Worm (Caenorhabditis elegans) whole organism, L1 larva: Measurements from ENCODE around the gene Y69E1A.8.

Experiments
- C04F5.9 ChIP-seq: sonication (generic microtip); optimal IDR thresholded peaks from 2 replicates; lab custom pipeline; 2016; ENCODE audit warnings: missing genetic modification characterization, missing compliant biosample characterization
- C34B4.2 ChIP-seq: sonication (generic microtip); optimal IDR thresholded peaks from 2 replicates; lab custom pipeline; 2017; ENCODE audit warnings: mild to moderate bottlenecking, missing genetic modification characterization, missing compliant biosample characterization
- F16B12.6 ChIP-seq: fragments of 150-350 bp; optimal IDR thresholded peaks from 2 replicates; lab custom pipeline; 2014; ENCODE audit warnings: missing biosample characterization, missing genetic modification characterization
- Y116A8C.19 ChIP-seq: sonication (generic microtip); optimal IDR thresholded peaks from 2 replicates; lab custom pipeline; 2016; ENCODE audit warnings: missing compliant biosample characterization, missing genetic modification characterization, borderline replicate concordance
- aha-1 ChIP-seq: fragments of 150-350 bp; optimal IDR thresholded peaks from 2 replicates; lab custom pipeline; 2014; ENCODE audit warnings: missing biosample characterization, missing genetic modification characterization
- blmp-1 ChIP-seq: fragments of 150-350 bp; optimal IDR thresholded peaks from 2 replicates; lab custom pipeline; 2014; ENCODE audit warnings: missing biosample characterization, missing genetic modification characterization
- ceh-8 ChIP-seq: fragments of 200-800 bp; sonication (Bioruptor generic); optimal IDR thresholded peaks from 2 replicates; lab custom pipeline; 2018; ENCODE audit warnings: mild to moderate bottlenecking, missing genetic modification characterization, moderate library complexity, missing compliant biosample characterization
- ceh-88 ChIP-seq: fragments of 200-800 bp; sonication (Bioruptor generic); IDR thresholded peaks from 2 replicates; pipeline ENCODE4 v1.3.6; 2022; ENCODE audit warnings: missing genetic modification characterization, missing compliant biosample characterization
- ceh-90 ChIP-seq: sonication (generic microtip); optimal IDR thresholded peaks from 2 replicates; lab custom pipeline; 2016; ENCODE audit warnings: missing genetic modification characterization, missing compliant biosample characterization
- ces-1 ChIP-seq: fragments of 150-350 bp; optimal IDR thresholded peaks from 2 replicates; lab custom pipeline; 2014; ENCODE audit warnings: missing biosample characterization, missing genetic modification reagents, missing genetic modification characterization
- dpl-1 ChIP-seq, 3 experiments: fragments of 150-350 bp in 2 of 3; sonication (generic microtip) in 1 of 3; optimal IDR thresholded peaks; 2 replicates each; lab custom pipeline; 2014 to 2017; ENCODE audit warnings: missing biosample characterization in 3 of 3, missing genetic modification characterization in 3 of 3, missing genetic modification reagents in 3 of 3
- efl-1 ChIP-seq, 4 experiments: fragments of 150-350 bp; optimal IDR thresholded peaks in 3 of 4; peaks in 1 of 4; 1 replicate in 1 of 4; 2 replicates in 3 of 4; lab custom pipeline; 2014; ENCODE audit warnings: missing biosample characterization in 2 of 4, missing genetic modification characterization in 2 of 4, missing genetic modification reagents in 2 of 4
- egl-13 ChIP-seq: sonication (generic microtip); optimal IDR thresholded peaks from 2 replicates; lab custom pipeline; 2016; ENCODE audit warnings: missing genotype, missing genetic modification reagents, missing genetic modification characterization, missing compliant biosample characterization
- elt-2 ChIP-seq: sonication (generic microtip); optimal IDR thresholded peaks from 2 replicates; lab custom pipeline; 2016; ENCODE audit warnings: missing genetic modification characterization, mild to moderate bottlenecking, inconsistent platforms, missing compliant biosample characterization, missing genetic modification reagents
- elt-3 ChIP-seq, 6 experiments: fragments of 150-350 bp in 1 of 6; sonication (generic microtip); optimal IDR thresholded peaks; 2 replicates each; lab custom pipeline; 2017 to 2018; ENCODE audit warnings: missing biosample characterization in 6 of 6, missing genetic modification characterization in 6 of 6, inconsistent platforms in 1 of 6
- fkh-8 ChIP-seq: sonication (generic microtip); optimal IDR thresholded peaks from 2 replicates; lab custom pipeline; 2016; ENCODE audit warnings: mild to moderate bottlenecking, missing genetic modification characterization, missing compliant biosample characterization
- hlh-17 ChIP-seq: fragments of 200-800 bp; sonication (Bioruptor generic); optimal IDR thresholded peaks from 2 replicates; lab custom pipeline; 2018; ENCODE audit warnings: missing genetic modification characterization, mild to moderate bottlenecking, missing compliant biosample characterization, moderate library complexity, borderline replicate concordance
- hlh-4 ChIP-seq: sonication (generic microtip); optimal IDR thresholded peaks from 2 replicates; lab custom pipeline; 2016; ENCODE audit warnings: mild to moderate bottlenecking, missing genetic modification characterization, missing compliant biosample characterization
- hpl-2 ChIP-seq: fragments of 150-350 bp; optimal IDR thresholded peaks from 2 replicates; lab custom pipeline; 2014; ENCODE audit warnings: missing biosample characterization, missing genetic modification reagents, missing genetic modification characterization
- isw-1 ChIP-seq: fragments of 200-800 bp; sonication (Bioruptor generic); IDR thresholded peaks from 2 replicates; pipeline ENCODE4 v1.3.6; 2022; ENCODE audit warnings: missing genetic modification characterization, missing compliant biosample characterization
- jun-1 ChIP-seq: fragments of 150-350 bp; optimal IDR thresholded peaks from 2 replicates; lab custom pipeline; 2014; ENCODE audit warnings: missing biosample characterization, missing genetic modification reagents, missing genetic modification characterization
- lin-15B ChIP-seq: fragments of 150-350 bp; sonication (generic microtip); optimal IDR thresholded peaks from 3 replicates; lab custom pipeline; 2014; ENCODE audit warnings: missing biosample characterization, missing genetic modification characterization
- lin-39 ChIP-seq: fragments of 150-350 bp; optimal IDR thresholded peaks from 2 replicates; lab custom pipeline; 2014; ENCODE audit warnings: missing biosample characterization, missing genetic modification reagents, missing genetic modification characterization
- mab-9 ChIP-seq: fragments of 200-800 bp; sonication (Bioruptor generic); IDR thresholded peaks from 2 replicates; pipeline ENCODE4 v1.3.6; 2022; ENCODE audit warnings: missing genetic modification reagents, missing genetic modification characterization, missing compliant biosample characterization
- mdl-1 ChIP-seq, 2 experiments: fragments of 150-350 bp; optimal IDR thresholded peaks; 2 replicates each; lab custom pipeline; 2014 to 2017; ENCODE audit warnings: missing biosample characterization in 2 of 2, missing genetic modification characterization in 2 of 2, inconsistent platforms in 1 of 2
- mef-2 ChIP-seq: fragments of 150-350 bp; optimal IDR thresholded peaks from 2 replicates; lab custom pipeline; 2014; ENCODE audit warnings: missing biosample characterization, missing genetic modification characterization
- nhr-20 ChIP-seq: sonication (generic microtip); optimal IDR thresholded peaks from 2 replicates; lab custom pipeline; 2016; ENCODE audit warnings: mild to moderate bottlenecking, missing genetic modification characterization, missing compliant biosample characterization
- nhr-237 ChIP-seq: fragments of 150-350 bp; optimal IDR thresholded peaks from 2 replicates; lab custom pipeline; 2014; ENCODE audit warnings: missing biosample characterization, missing genetic modification characterization
- nhr-71 ChIP-seq: sonication (generic microtip); optimal IDR thresholded peaks from 2 replicates; lab custom pipeline; 2016; ENCODE audit warnings: mild to moderate bottlenecking, missing genetic modification characterization, moderate library complexity, missing compliant biosample characterization
- pqm-1 ChIP-seq: sonication (generic microtip); optimal IDR thresholded peaks from 3 replicates; lab custom pipeline; 2017; ENCODE audit warnings: missing biosample characterization, missing genetic modification characterization
- rnt-1 ChIP-seq: sonication (generic microtip); optimal IDR thresholded peaks from 2 replicates; lab custom pipeline; 2016; ENCODE audit warnings: mild to moderate bottlenecking, missing genetic modification characterization, moderate library complexity, missing compliant biosample characterization
- snpc-4 ChIP-seq: fragments of 150-350 bp; optimal IDR thresholded peaks from 2 replicates; lab custom pipeline; 2014; ENCODE audit warnings: missing biosample characterization, missing genetic modification characterization
- sox-4 ChIP-seq: sonication (generic microtip); optimal IDR thresholded peaks from 2 replicates; lab custom pipeline; 2016; ENCODE audit warnings: missing genetic modification characterization, missing compliant biosample characterization
- sptf-1 ChIP-seq: fragments of 150-350 bp; optimal IDR thresholded peaks from 2 replicates; lab custom pipeline; 2014; ENCODE audit warnings: missing biosample characterization, missing genetic modification characterization
- sup-37 ChIP-seq: fragments of 200-800 bp; sonication (Bioruptor generic); optimal IDR thresholded peaks from 2 replicates; lab custom pipeline; 2018; ENCODE audit warnings: mild to moderate bottlenecking, missing genetic modification characterization, missing compliant biosample characterization
- swsn-7 ChIP-seq: sonication (generic microtip); optimal IDR thresholded peaks from 2 replicates; lab custom pipeline; 2016; ENCODE audit warnings: missing genetic modification characterization, missing compliant biosample characterization
- tbx-2 ChIP-seq: sonication (generic microtip); optimal IDR thresholded peaks from 2 replicates; lab custom pipeline; 2016; ENCODE audit warnings: missing genetic modification characterization, missing compliant biosample characterization
- tlp-1 ChIP-seq: fragments of 150-350 bp; optimal IDR thresholded peaks from 2 replicates; lab custom pipeline; 2014; ENCODE audit warnings: missing biosample characterization, missing genetic modification characterization
- unc-130 ChIP-seq: fragments of 150-350 bp; optimal IDR thresholded peaks from 2 replicates; lab custom pipeline; 2017; ENCODE audit warnings: missing biosample characterization, missing genetic modification characterization, inconsistent platforms
- unc-30 ChIP-seq: sonication (generic microtip); optimal IDR thresholded peaks from 2 replicates; lab custom pipeline; 2017; ENCODE audit warnings: missing biosample characterization, missing genetic modification characterization
- unc-62 ChIP-seq: fragments of 150-350 bp; optimal IDR thresholded peaks from 2 replicates; lab custom pipeline; 2014; ENCODE audit warnings: missing biosample characterization, missing genetic modification reagents, missing genetic modification characterization
- unc-86 ChIP-seq: sonication (generic microtip); optimal IDR thresholded peaks from 2 replicates; lab custom pipeline; 2016; ENCODE audit warnings: missing genetic modification characterization, missing compliant biosample characterization
- vab-15 ChIP-seq: sonication (generic microtip); optimal IDR thresholded peaks from 2 replicates; lab custom pipeline; 2017; ENCODE audit warnings: missing genotype, mild to moderate bottlenecking, missing genetic modification characterization, missing compliant biosample characterization
- xbp-1 ChIP-seq: sonication (generic microtip); optimal IDR thresholded peaks from 2 replicates; lab custom pipeline; 2016; ENCODE audit warnings: missing genetic modification characterization, missing compliant biosample characterization
- zag-1 ChIP-seq: fragments of 150-350 bp; optimal IDR thresholded peaks from 2 replicates; lab custom pipeline; 2014; ENCODE audit warnings: missing biosample characterization, missing genetic modification characterization
- ztf-11 ChIP-seq, 2 experiments: sonication (generic microtip); optimal IDR thresholded peaks; 2 replicates each; lab custom pipeline; 2016 to 2017; ENCODE audit warnings: missing genetic modification characterization in 2 of 2, missing biosample characterization in 1 of 2, missing compliant biosample characterization in 1 of 2
- ztf-4 ChIP-seq: fragments of 150-350 bp; optimal IDR thresholded peaks from 2 replicates; lab custom pipeline; 2014; ENCODE audit warnings: missing biosample characterization, missing genetic modification characterization

Gene Y69E1A.8

ce11 chrIV:10970333-10970732 is 3.9 kb downstream of the Y69E1A.8 start (continued):
- TF ChIP-seq Y116A8C.19 (tag; lab: Kevin White, UChicago) (no peak), dpl-1 (GFP tag; optimal IDR thresholded peaks at IDR 0.05; lab: Kevin White, UChicago) (no peak), ztf-11 (tag; optimal IDR thresholded peaks at IDR 0.05; lab: Kevin White, UChicago) (no peak), aha-1 (no peak), tbx-2 (no peak), lin-15B (no peak), hlh-17 (GFP tag; lab: Kevin White, UChicago) (no peak), sup-37 (GFP tag; lab: Kevin White, UChicago) (no peak), snpc-4 (tag; lab: Kevin White, UChicago) (no peak), xbp-1 (no peak), swsn-7 (tag; lab: Kevin White, UChicago) (no peak), C34B4.2 (tag; lab: Kevin White, UChicago) (no peak), ces-1 (GFP tag; lab: Kevin White, UChicago) (no peak), pqm-1 (tag; lab: Kevin White, UChicago) (no peak), fkh-8 (tag; lab: Kevin White, UChicago) (no peak), elt-2 (tag; lab: Kevin White, UChicago) (peak; percentile 85), efl-1 (optimal IDR thresholded peaks at IDR 0.05; lab: Kevin White, UChicago) (no peak), efl-1 (GFP tag; optimal IDR thresholded peaks at IDR 0.05 in 1 of 2; lab: Kevin White, UChicago) (peak in 1 of 2 experiments; percentile 83)

ce11 chrIV:10970767-10971166 is 4.4 kb downstream of the Y69E1A.8 start:
- no peak for TF ChIP-seq unc-130 (tag; lab: Kevin White, UChicago)
- no peak for TF ChIP-seq ceh-88
- no peak for TF ChIP-seq Y116A8C.19 (tag; lab: Kevin White, UChicago)
- TF ChIP-seq nhr-71 (tag; lab: Kevin White, UChicago), result no peak
- TF ChIP-seq tlp-1 (tag; lab: Kevin White, UChicago), result no peak
- no peak for TF ChIP-seq hlh-4 (tag; lab: Kevin White, UChicago)
- no peak for TF ChIP-seq sup-37 (GFP tag; lab: Kevin White, UChicago)
- no peak for TF ChIP-seq ceh-8 (GFP tag; lab: Kevin White, UChicago)
- no peak for TF ChIP-seq C04F5.9 (tag; lab: Kevin White, UChicago)
- no peak for TF ChIP-seq elt-3 (tag; optimal IDR thresholded peaks at IDR 0.05; lab: Kevin White, UChicago)
- TF ChIP-seq sptf-1 (tag; lab: Kevin White, UChicago), result no peak
- no peak for TF ChIP-seq zag-1 (tag; lab: Kevin White, UChicago)
- TF ChIP-seq snpc-4 (tag; lab: Kevin White, UChicago), result no peak
- no peak for TF ChIP-seq hpl-2 (GFP tag; lab: Kevin White, UChicago)
- TF ChIP-seq, all 84 proteins: peak for 0

- TF ChIP-seq efl-1 (optimal IDR thresholded peaks at IDR 0.05; lab: Kevin White, UChicago) (peak in 1 of 2 experiments; percentile 25), efl-1 (GFP tag; optimal IDR thresholded peaks at IDR 0.05 in 1 of 2; lab: Kevin White, UChicago) (peak in 1 of 2 experiments; percentile 87), mdl-1 (tag; optimal IDR thresholded peaks at IDR 0.05; lab: Kevin White, UChicago) (peak in 1 of 2 experiments; percentile 68), elt-3 (tag; optimal IDR thresholded peaks at IDR 0.05; lab: Kevin White, UChicago) (peak in 5 of 6 experiments; percentile 14 to 73 (median 43)), hlh-17 (GFP tag; lab: Kevin White, UChicago) (no peak), mab-9 (GFP tag; lab: Robert Waterston, UW) (no peak), F16B12.6 (tag; lab: Kevin White, UChicago) (no peak), jun-1 (tag; lab: Kevin White, UChicago) (no peak), unc-86 (tag; lab: Kevin White, UChicago) (no peak), egl-13 (tag; lab: Kevin White, UChicago) (no peak), vab-15 (no peak), ceh-8 (GFP tag; lab: Kevin White, UChicago) (no peak), mef-2 (no peak), ceh-90 (tag; lab: Kevin White, UChicago) (no peak), sox-4 (tag; lab: Kevin White, UChicago) (no peak), sup-37 (GFP tag; lab: Kevin White, UChicago) (no peak), elt-2 (tag; lab: Kevin White, UChicago) (no peak), Y116A8C.19 (tag; lab: Kevin White, UChicago) (no peak), blmp-1 (tag; lab: Kevin White, UChicago) (peak; percentile 59), unc-30 (tag; lab: Kevin White, UChicago) (no peak), ztf-4 (tag; lab: Kevin White, UChicago) (no peak), isw-1 (GFP tag; lab: Robert Waterston, UW) (no peak), unc-62 (GFP tag; lab: Kevin White, UChicago) (no peak), unc-130 (tag; lab: Kevin White, UChicago) (no peak), rnt-1 (tag; lab: Kevin White, UChicago) (no peak), hlh-4 (tag; lab: Kevin White, UChicago) (no peak), nhr-237 (no peak), lin-39 (tag; lab: Kevin White, UChicago) (no peak), nhr-20 (tag; lab: Kevin White, UChicago) (peak; percentile 82)
These were observed 5.3 kb downstream of the Y69E1A.8 start for ce11 chrIV:10971636-10972199.
